Worm (Caenorhabditis elegans) whole organism, L3 larva: ENCODE results near the gene F35E8.7.

Experiments
- ZK546.5 ChIP-seq: sonication (generic microtip); optimal IDR thresholded peaks from 2 replicates; lab custom pipeline; 2017; ENCODE audit warnings: missing biosample characterization, missing genetic modification characterization
- aly-2 ChIP-seq: fragments of 150-350 bp; optimal IDR thresholded peaks from 2 replicates; lab custom pipeline; 2014; ENCODE audit warnings: missing biosample characterization, missing genetic modification characterization
- ama-1 ChIP-seq: fragments of 150-350 bp; optimal IDR thresholded peaks from 2 replicates; lab custom pipeline; 2018
- ceh-16 ChIP-seq: sonication (generic microtip); optimal IDR thresholded peaks from 2 replicates; lab custom pipeline; 2017; ENCODE audit warnings: missing biosample characterization, missing genetic modification characterization
- ceh-28 ChIP-seq: fragments of 150-350 bp; optimal IDR thresholded peaks from 2 replicates; lab custom pipeline; 2014; ENCODE audit warnings: missing biosample characterization, missing genetic modification reagents, missing genetic modification characterization
- ceh-82 ChIP-seq: fragments of 150-350 bp; optimal IDR thresholded peaks from 2 replicates; lab custom pipeline; 2014; ENCODE audit warnings: missing biosample characterization, missing genetic modification characterization
- ceh-9 ChIP-seq: sonication (generic microtip); optimal IDR thresholded peaks from 2 replicates; lab custom pipeline; 2018; ENCODE audit warnings: missing biosample characterization, missing genetic modification characterization
- egl-27 ChIP-seq: sonication (generic microtip); optimal IDR thresholded peaks from 4 replicates; lab custom pipeline; 2017; ENCODE audit warnings: missing biosample characterization, missing genetic modification reagents, missing genetic modification characterization
- elt-2 ChIP-seq: sonication (generic microtip); optimal IDR thresholded peaks from 2 replicates; lab custom pipeline; 2016; ENCODE audit warnings: missing genetic modification reagents, mild to moderate bottlenecking, missing genetic modification characterization, missing compliant biosample characterization
- eor-1 ChIP-seq, 2 experiments: fragments of 150-350 bp; optimal IDR thresholded peaks; 2 replicates each; lab custom pipeline; 2014 to 2018; ENCODE audit warnings: missing biosample characterization in 2 of 2, missing genetic modification characterization in 2 of 2
- fkh-10 ChIP-seq: sonication (generic microtip); optimal IDR thresholded peaks from 2 replicates; lab custom pipeline; 2017; ENCODE audit warnings: missing biosample characterization, missing genetic modification reagents, missing genetic modification characterization
- fkh-2 ChIP-seq: fragments of 150-350 bp; optimal IDR thresholded peaks from 2 replicates; lab custom pipeline; 2014; ENCODE audit warnings: missing biosample characterization, missing genetic modification reagents, missing genetic modification characterization
- fos-1 ChIP-seq: fragments of 150-350 bp; optimal IDR thresholded peaks from 2 replicates; lab custom pipeline; 2014; ENCODE audit warnings: missing biosample characterization, missing genetic modification characterization
- hmg-11 ChIP-seq: sonication (generic microtip); optimal IDR thresholded peaks from 2 replicates; lab custom pipeline; 2016; ENCODE audit warnings: missing genetic modification characterization, missing compliant biosample characterization
- lin-15B ChIP-seq: fragments of 150-350 bp; optimal IDR thresholded peaks from 2 replicates; lab custom pipeline; 2014; ENCODE audit warnings: missing biosample characterization, missing genetic modification characterization
- lin-39 ChIP-seq: fragments of 150-350 bp; optimal IDR thresholded peaks from 2 replicates; lab custom pipeline; 2018; ENCODE audit warnings: missing biosample characterization, missing genetic modification reagents, missing genetic modification characterization
- lsy-12 ChIP-seq: sonication (generic microtip); optimal IDR thresholded peaks from 2 replicates; lab custom pipeline; 2016; ENCODE audit warnings: mild to moderate bottlenecking, missing genetic modification characterization, missing compliant biosample characterization
- mdl-1 ChIP-seq: fragments of 150-350 bp; optimal IDR thresholded peaks from 2 replicates; lab custom pipeline; 2014; ENCODE audit warnings: missing biosample characterization, missing genetic modification characterization
- mml-1 ChIP-seq: fragments of 150-350 bp; sonication (generic microtip); optimal IDR thresholded peaks from 3 replicates; lab custom pipeline; 2014; ENCODE audit warnings: missing biosample characterization, missing genetic modification characterization
- nfya-1 ChIP-seq: sonication (generic microtip); optimal IDR thresholded peaks from 2 replicates; lab custom pipeline; 2017; ENCODE audit warnings: missing genetic modification characterization, mild to moderate bottlenecking, missing compliant biosample characterization, antibody characterized with exemption, moderate library complexity; ENCODE audit not compliant: insufficient read depth
- nhr-11 ChIP-seq: fragments of 150-350 bp; optimal IDR thresholded peaks from 2 replicates; lab custom pipeline; 2014; ENCODE audit warnings: missing biosample characterization, missing genetic modification characterization
- nhr-12 ChIP-seq: fragments of 150-350 bp; optimal IDR thresholded peaks from 2 replicates; lab custom pipeline; 2014; ENCODE audit warnings: missing biosample characterization, missing genetic modification characterization
- nhr-23 ChIP-seq: fragments of 150-350 bp; optimal IDR thresholded peaks from 2 replicates; lab custom pipeline; 2014; ENCODE audit warnings: missing biosample characterization, missing genetic modification reagents, missing genetic modification characterization
- nhr-237 ChIP-seq: fragments of 150-350 bp; optimal IDR thresholded peaks from 2 replicates; lab custom pipeline; 2014; ENCODE audit warnings: missing biosample characterization, missing genetic modification characterization
- nhr-25 ChIP-seq: sonication (generic microtip); optimal IDR thresholded peaks from 2 replicates; lab custom pipeline; 2017; ENCODE audit warnings: missing biosample characterization, missing genetic modification characterization
- nhr-28 ChIP-seq: fragments of 150-350 bp; optimal IDR thresholded peaks from 2 replicates; lab custom pipeline; 2014; ENCODE audit warnings: missing biosample characterization, missing genetic modification characterization
- nhr-43 ChIP-seq: sonication (generic microtip); optimal IDR thresholded peaks from 2 replicates; lab custom pipeline; 2016; ENCODE audit warnings: mild to moderate bottlenecking, missing genetic modification characterization, missing compliant biosample characterization; ENCODE audit not compliant: poor library complexity, severe bottlenecking
- nhr-67 ChIP-seq: fragments of 150-350 bp; optimal IDR thresholded peaks from 2 replicates; lab custom pipeline; 2014; ENCODE audit warnings: missing biosample characterization, missing genetic modification characterization
- nhr-76 ChIP-seq: fragments of 150-350 bp; sonication (generic microtip); optimal IDR thresholded peaks from 5 replicates; lab custom pipeline; 2014; ENCODE audit warnings: missing biosample characterization, missing genetic modification characterization
- nhr-77 ChIP-seq: fragments of 150-350 bp; optimal IDR thresholded peaks from 2 replicates; lab custom pipeline; 2014; ENCODE audit warnings: missing biosample characterization, missing genetic modification characterization
- pha-4 ChIP-seq: fragments of 150-350 bp; optimal IDR thresholded peaks from 2 replicates; lab custom pipeline; 2014; ENCODE audit warnings: missing biosample characterization, missing genetic modification reagents, missing genetic modification characterization
- pqm-1 ChIP-seq: fragments of 150-350 bp; optimal IDR thresholded peaks from 2 replicates; lab custom pipeline; 2017; ENCODE audit warnings: missing biosample characterization, missing genetic modification characterization, inconsistent platforms
- sea-2 ChIP-seq: fragments of 150-350 bp; sonication (generic microtip); optimal IDR thresholded peaks from 4 replicates; lab custom pipeline; 2014; ENCODE audit warnings: missing biosample characterization, missing genetic modification reagents, missing genetic modification characterization
- skn-1 ChIP-seq: fragments of 150-350 bp; optimal IDR thresholded peaks from 2 replicates; lab custom pipeline; 2014; ENCODE audit warnings: missing biosample characterization, missing genetic modification characterization
- snpc-4 ChIP-seq: fragments of 150-350 bp; optimal IDR thresholded peaks from 2 replicates; lab custom pipeline; 2014; ENCODE audit warnings: missing biosample characterization, missing genetic modification characterization
- tbx-2 ChIP-seq: sonication (generic microtip); optimal IDR thresholded peaks from 2 replicates; lab custom pipeline; 2016; ENCODE audit warnings: mild to moderate bottlenecking, missing genetic modification characterization, missing compliant biosample characterization
- unc-39 ChIP-seq: sonication (generic microtip); optimal IDR thresholded peaks from 4 replicates; lab custom pipeline; 2017; ENCODE audit warnings: missing biosample characterization, missing genetic modification characterization
- zag-1 ChIP-seq: fragments of 150-350 bp; optimal IDR thresholded peaks from 2 replicates; lab custom pipeline; 2014; ENCODE audit warnings: missing biosample characterization, missing genetic modification characterization
- ztf-11 ChIP-seq: fragments of 150-350 bp; optimal IDR thresholded peaks from 2 replicates; lab custom pipeline; 2014; ENCODE audit warnings: missing biosample characterization, missing genetic modification characterization
- ztf-4 ChIP-seq: fragments of 150-350 bp; optimal IDR thresholded peaks from 2 replicates; lab custom pipeline; 2014; ENCODE audit warnings: missing biosample characterization, missing genetic modification characterization

The F35E8.7 gene

DNA sequence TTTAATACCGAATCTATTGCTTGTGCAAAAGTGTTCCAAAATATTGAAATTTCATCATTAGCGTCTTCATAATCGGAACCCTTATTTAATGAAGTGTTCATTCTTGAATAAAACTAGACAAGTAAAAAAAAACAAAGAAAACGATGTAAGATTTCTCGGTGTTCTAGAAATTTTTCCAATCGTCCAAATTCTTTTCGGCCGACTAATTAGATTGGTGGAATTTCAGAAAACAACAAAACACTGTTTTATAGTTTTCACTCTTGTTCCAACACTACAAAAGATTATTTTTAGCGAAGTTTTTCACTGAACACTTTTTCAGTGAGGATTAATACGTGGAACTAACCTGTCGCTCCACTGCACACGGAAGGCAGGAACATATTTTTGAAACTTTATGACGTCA lies 38.9 kb downstream of the F35E8.7 start, which contains the start of gene srw-56:
srw-56 (minus strand) TSS at position 101 of the 400 bp plus-strand sequence.
- TF ChIP-seq ceh-9 (tag; lab: Kevin White, UChicago), result no peak
- no peak for TF ChIP-seq nhr-67 (tag; lab: Kevin White, UChicago)
- no peak for TF ChIP-seq nhr-76 (tag; lab: Kevin White, UChicago)
- TF ChIP-seq aly-2, result no peak
- TF ChIP-seq ceh-28 (tag; lab: Kevin White, UChicago), result no peak
- no peak for TF ChIP-seq ztf-11 (tag; lab: Kevin White, UChicago)
- no peak for TF ChIP-seq nhr-237
- TF ChIP-seq nhr-12 (tag; lab: Kevin White, UChicago), result no peak
- no peak for TF ChIP-seq fos-1 (tag; lab: Kevin White, UChicago)
- TF ChIP-seq eor-1 (tag; optimal IDR thresholded peaks at IDR 0.05; lab: Kevin White, UChicago), result no peak
- TF ChIP-seq lin-15B, result no peak
- no peak for TF ChIP-seq elt-2 (tag; lab: Kevin White, UChicago)
- TF ChIP-seq ceh-82 (tag; lab: Kevin White, UChicago), result no peak
- TF ChIP-seq nhr-43 (tag; lab: Kevin White, UChicago), result no peak
- no peak for TF ChIP-seq mml-1 (tag; lab: Kevin White, UChicago)
- no peak for TF ChIP-seq nhr-25 (tag; lab: Kevin White, UChicago)
- TF ChIP-seq fkh-2 (tag; lab: Kevin White, UChicago), result no peak
- no peak for TF ChIP-seq nhr-23
- TF ChIP-seq lin-39 (tag; lab: Kevin White, UChicago), result no peak

ce11 chrV:15954932-15955331 lies 41.1 kb downstream of the F35E8.7 start, which contains the start of gene srw-57:
Gene srw-57, minus strand, starts transcription at chrV:15955032.
- no peak for TF ChIP-seq nhr-28 (tag; lab: Kevin White, UChicago)
- TF ChIP-seq ceh-28 (tag; lab: Kevin White, UChicago), result no peak
- TF ChIP-seq aly-2, result no peak
- TF ChIP-seq, all 47 proteins: peak for 0

DNA sequence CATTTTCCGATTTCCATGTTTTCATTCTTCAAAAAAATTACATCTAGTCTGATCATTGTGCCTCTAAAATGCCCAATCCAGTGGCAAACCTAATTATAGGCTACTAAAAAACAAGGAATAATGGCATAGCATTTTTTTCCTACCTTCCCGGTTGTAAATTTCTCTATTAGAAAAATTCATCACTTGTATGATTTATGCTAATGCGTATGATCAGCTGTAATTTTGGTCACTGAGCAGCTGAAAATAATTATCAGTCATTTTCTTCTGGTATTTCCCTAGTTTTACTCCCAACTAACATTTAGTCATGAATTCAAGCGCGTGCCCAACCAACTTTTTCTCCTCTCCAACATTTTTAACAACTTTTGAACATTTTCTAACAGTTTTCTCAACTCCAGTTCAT lies 41.7 kb downstream of the F35E8.7 start, which contains the start of gene srh-186:
srh-186 (plus strand) TSS at position 301 of the 400 bp plus-strand sequence.
- no peak for TF ChIP-seq mdl-1 (tag; lab: Kevin White, UChicago)
- no peak for TF ChIP-seq skn-1 (tag; lab: Kevin White, UChicago)
- no peak for TF ChIP-seq nhr-11 (tag; lab: Kevin White, UChicago)
- TF ChIP-seq ama-1 (lab: Kevin White, UChicago), result no peak
- no peak for TF ChIP-seq unc-39 (tag; lab: Kevin White, UChicago)
- no peak for TF ChIP-seq lsy-12
- no peak for TF ChIP-seq ceh-16 (tag; lab: Kevin White, UChicago)
- TF ChIP-seq nhr-77 (tag; lab: Kevin White, UChicago), result no peak
- no peak for TF ChIP-seq lin-39 (tag; lab: Kevin White, UChicago)
- no peak for TF ChIP-seq nfya-1
- TF ChIP-seq snpc-4 (tag; lab: Kevin White, UChicago), result no peak
- no peak for TF ChIP-seq fos-1 (tag; lab: Kevin White, UChicago)
- no peak for TF ChIP-seq pha-4 (tag; lab: Kevin White, UChicago)
- TF ChIP-seq lin-15B, result no peak
- TF ChIP-seq nhr-12 (tag; lab: Kevin White, UChicago), result no peak
- no peak for TF ChIP-seq fkh-2 (tag; lab: Kevin White, UChicago)
- TF ChIP-seq nhr-25 (tag; lab: Kevin White, UChicago), result no peak
- TF ChIP-seq zag-1 (tag; lab: Kevin White, UChicago), result no peak
- TF ChIP-seq egl-27 (tag; lab: Kevin White, UChicago), result no peak
- TF ChIP-seq hmg-11 (tag; lab: Kevin White, UChicago), result no peak

DNA sequence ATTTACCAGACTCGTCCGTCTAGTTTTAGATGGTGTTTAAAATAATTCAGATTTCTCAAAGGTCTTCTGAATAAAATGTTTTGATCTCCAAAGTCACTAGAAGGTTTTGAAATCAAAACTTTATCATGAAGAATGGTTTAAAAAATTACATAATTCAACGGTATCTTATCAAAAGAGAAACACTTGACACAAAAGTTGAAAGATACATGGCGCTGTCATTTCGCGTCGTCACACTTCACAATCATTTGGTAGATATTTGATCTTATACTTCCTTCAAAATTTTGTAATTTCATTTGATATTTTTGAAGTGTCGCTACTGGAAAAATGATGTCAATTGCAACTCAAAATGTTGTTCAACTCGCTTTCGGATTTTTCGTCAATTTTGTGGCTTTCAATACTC lies 43.3 kb downstream of the F35E8.7 start, which contains the start of gene F36G9.3:
F36G9.3 (plus strand) TSS at position 301 of the 400 bp plus-strand sequence.
- TF ChIP-seq fos-1 (tag; lab: Kevin White, UChicago) (no peak), fkh-10 (GFP tag; lab: Kevin White, UChicago) (no peak), tbx-2 (tag; lab: Kevin White, UChicago) (no peak), pqm-1 (tag; lab: Kevin White, UChicago) (no peak), ztf-11 (tag; lab: Kevin White, UChicago) (no peak), hmg-11 (tag; lab: Kevin White, UChicago) (no peak), nfya-1 (no peak), lsy-12 (no peak), ztf-4 (tag; lab: Kevin White, UChicago) (no peak), ZK546.5 (tag; lab: Kevin White, UChicago) (no peak), nhr-67 (tag; lab: Kevin White, UChicago) (no peak), zag-1 (tag; lab: Kevin White, UChicago) (no peak), fkh-2 (tag; lab: Kevin White, UChicago) (no peak), aly-2 (no peak), ceh-82 (tag; lab: Kevin White, UChicago) (no peak), nhr-12 (tag; lab: Kevin White, UChicago) (no peak), skn-1 (tag; lab: Kevin White, UChicago) (no peak), sea-2 (GFP tag; lab: Kevin White, UChicago) (no peak)
